Worm (Caenorhabditis elegans) whole organism, mixed stage, embryonic: ENCODE results near the gene nstp-8.

ENCODE experiments used
- M03D4.4 ChIP-seq: sonication (generic microtip); optimal IDR thresholded peaks from 2 replicates; lab custom pipeline; 2017; ENCODE audit warnings: mild to moderate bottlenecking, missing genetic modification characterization, missing compliant biosample characterization
- bed-3 ChIP-seq: fragments of 200-800 bp; sonication (Bioruptor generic); optimal IDR thresholded peaks from 3 replicates; lab custom pipeline; 2018; ENCODE audit warnings: mild to moderate bottlenecking, missing genetic modification characterization, moderate library complexity, missing compliant biosample characterization
- blmp-1 ChIP-seq: fragments of 150-350 bp; optimal IDR thresholded peaks from 2 replicates; lab custom pipeline; 2014; ENCODE audit warnings: missing biosample characterization, missing genetic modification characterization
- ceh-39 ChIP-seq: fragments of 150-350 bp; optimal IDR thresholded peaks from 2 replicates; lab custom pipeline; 2014; ENCODE audit warnings: missing biosample characterization, missing genetic modification characterization
- ceh-43 ChIP-seq: fragments of 200-800 bp; sonication (Bioruptor generic); optimal IDR thresholded peaks from 2 replicates; lab custom pipeline; 2018; ENCODE audit warnings: mild to moderate bottlenecking, missing genetic modification characterization, moderate library complexity, missing compliant biosample characterization
- ceh-83 ChIP-seq: fragments of 200-800 bp; sonication (Bioruptor generic); optimal IDR thresholded peaks from 2 replicates; lab custom pipeline; 2018; ENCODE audit warnings: mild to moderate bottlenecking, missing genetic modification characterization, missing compliant biosample characterization
- ces-1 ChIP-seq: fragments of 150-350 bp; optimal IDR thresholded peaks from 2 replicates; lab custom pipeline; 2014; ENCODE audit warnings: missing biosample characterization, missing genetic modification reagents, missing genetic modification characterization
- cnd-1 ChIP-seq: fragments of 200-800 bp; sonication (Bioruptor generic); optimal IDR thresholded peaks from 2 replicates; lab custom pipeline; 2018; ENCODE audit warnings: mild to moderate bottlenecking, missing genetic modification characterization, missing compliant biosample characterization
- drap-1 ChIP-seq: fragments of 200-800 bp; sonication (Bioruptor generic); optimal IDR thresholded peaks from 3 replicates; lab custom pipeline; 2018; ENCODE audit warnings: mild to moderate bottlenecking, missing genetic modification characterization, missing compliant biosample characterization
- elt-1 ChIP-seq: sonication (generic microtip); optimal IDR thresholded peaks from 2 replicates; lab custom pipeline; 2017; ENCODE audit warnings: missing genetic modification characterization, mild to moderate bottlenecking, missing compliant biosample characterization, antibody characterized with exemption, moderate library complexity, borderline replicate concordance; ENCODE audit not compliant: insufficient read depth
- flh-1 ChIP-seq: fragments of 200-800 bp; sonication (Bioruptor generic); optimal IDR thresholded peaks from 2 replicates; lab custom pipeline; 2018; ENCODE audit warnings: mild to moderate bottlenecking, missing genetic modification characterization, moderate library complexity, missing compliant biosample characterization
- ham-2 ChIP-seq: fragments of 200-800 bp; sonication (Bioruptor generic); optimal IDR thresholded peaks from 2 replicates; lab custom pipeline; 2018; ENCODE audit warnings: mild to moderate bottlenecking, missing genetic modification characterization, missing compliant biosample characterization
- lin-13 ChIP-seq: fragments of 150-350 bp; optimal IDR thresholded peaks from 2 replicates; lab custom pipeline; 2014; ENCODE audit warnings: missing biosample characterization, missing genetic modification characterization
- lin-32 ChIP-seq: fragments of 200-800 bp; sonication (Bioruptor generic); optimal IDR thresholded peaks from 2 replicates; lab custom pipeline; 2018; ENCODE audit warnings: mild to moderate bottlenecking, missing genetic modification characterization, missing compliant biosample characterization
- lsy-2 ChIP-seq: fragments of 150-350 bp; optimal IDR thresholded peaks from 2 replicates; lab custom pipeline; 2014; ENCODE audit warnings: missing biosample characterization, missing genetic modification characterization
- mab-5 ChIP-seq: fragments of 150-350 bp; optimal IDR thresholded peaks from 2 replicates; lab custom pipeline; 2014; ENCODE audit warnings: missing biosample characterization, missing genetic modification characterization
- mep-1 ChIP-seq: fragments of 150-350 bp; optimal IDR thresholded peaks from 2 replicates; lab custom pipeline; 2017; ENCODE audit warnings: missing biosample characterization, missing genetic modification reagents, missing genetic modification characterization, inconsistent platforms
- nhr-2 ChIP-seq: fragments of 150-350 bp; optimal IDR thresholded peaks from 2 replicates; lab custom pipeline; 2014; ENCODE audit warnings: missing biosample characterization, missing genetic modification characterization
- nhr-237 ChIP-seq: fragments of 150-350 bp; optimal IDR thresholded peaks from 2 replicates; lab custom pipeline; 2014; ENCODE audit warnings: missing biosample characterization, missing genetic modification characterization
- nhr-28 ChIP-seq: fragments of 150-350 bp; optimal IDR thresholded peaks from 2 replicates; lab custom pipeline; 2014; ENCODE audit warnings: missing biosample characterization, missing genetic modification characterization
- nhr-76 ChIP-seq: sonication (generic microtip); optimal IDR thresholded peaks from 2 replicates; lab custom pipeline; 2017; ENCODE audit warnings: missing biosample characterization, missing genetic modification characterization
- pha-4 ChIP-seq: fragments of 150-350 bp; optimal IDR thresholded peaks from 2 replicates; lab custom pipeline; 2018; ENCODE audit warnings: missing biosample characterization, missing genetic modification reagents, missing genetic modification characterization
- sem-2 ChIP-seq: fragments of 200-800 bp; sonication (Bioruptor generic); optimal IDR thresholded peaks from 2 replicates; lab custom pipeline; 2018; ENCODE audit warnings: mild to moderate bottlenecking, missing genetic modification characterization, missing compliant biosample characterization
- snpc-4 ChIP-seq: fragments of 150-350 bp; optimal IDR thresholded peaks from 2 replicates; lab custom pipeline; 2014; ENCODE audit warnings: missing biosample characterization, missing genetic modification characterization
- sptf-1 ChIP-seq: sonication (generic microtip); optimal IDR thresholded peaks from 2 replicates; lab custom pipeline; 2017; ENCODE audit warnings: mild to moderate bottlenecking, missing genetic modification characterization, moderate library complexity, missing compliant biosample characterization
- tbx-8 ChIP-seq: fragments of 200-800 bp; sonication (Bioruptor generic); optimal IDR thresholded peaks from 2 replicates; lab custom pipeline; 2018; ENCODE audit warnings: mild to moderate bottlenecking, missing genetic modification characterization, moderate library complexity, missing compliant biosample characterization
- unc-39 ChIP-seq: fragments of 150-350 bp; optimal IDR thresholded peaks from 2 replicates; lab custom pipeline; 2014; ENCODE audit warnings: missing biosample characterization, missing genetic modification characterization
- unc-62 ChIP-seq: fragments of 150-350 bp; optimal IDR thresholded peaks from 2 replicates; lab custom pipeline; 2014; ENCODE audit warnings: missing biosample characterization, missing genetic modification reagents, missing genetic modification characterization
- zip-8 ChIP-seq: fragments of 150-350 bp; optimal IDR thresholded peaks from 2 replicates; lab custom pipeline; 2014; ENCODE audit warnings: missing biosample characterization, missing genetic modification characterization
- ztf-11 ChIP-seq: fragments of 150-350 bp; optimal IDR thresholded peaks from 2 replicates; lab custom pipeline; 2014; ENCODE audit warnings: missing biosample characterization, missing genetic modification characterization

The nstp-8 gene

DNA sequence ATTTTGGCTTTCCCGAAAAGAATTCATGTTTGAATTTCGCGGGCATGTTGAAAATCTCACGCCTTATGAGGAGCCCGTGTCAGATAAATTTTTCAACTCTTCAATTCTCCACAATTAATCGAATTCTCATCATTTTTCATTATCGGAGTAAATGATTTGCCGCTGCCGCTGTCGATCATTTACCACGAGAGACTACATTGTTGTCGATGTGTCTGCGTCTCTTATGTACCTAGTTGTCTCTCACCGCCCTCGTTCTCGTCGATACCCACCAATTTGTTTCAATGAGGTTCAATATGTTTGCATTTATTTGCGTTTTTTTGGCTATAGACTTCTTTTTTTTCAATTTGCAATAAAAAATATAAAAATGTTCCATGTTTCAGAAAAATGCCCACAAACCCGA, 23.3 kb upstream of the nstp-8 start, which contains the start of gene nhr-13:
nhr-13 (plus strand) TSS at position 369 of the 400 bp plus-strand sequence.
- TF ChIP-seq tbx-8 (GFP tag; lab: Kevin White, UChicago) (no peak), M03D4.4 (no peak), nhr-76 (no peak), sem-2 (GFP tag; lab: Kevin White, UChicago) (no peak), blmp-1 (tag; lab: Kevin White, UChicago) (no peak), ztf-11 (tag; lab: Kevin White, UChicago) (no peak), ceh-43 (GFP tag; lab: Kevin White, UChicago) (no peak), cnd-1 (tag; lab: Kevin White, UChicago) (no peak), lsy-2 (no peak), unc-39 (no peak), lin-32 (no peak), flh-1 (GFP tag; lab: Kevin White, UChicago) (no peak)

ce11 chrV:2199594-2199993, 15.9 kb upstream of the nstp-8 start:
- TF ChIP-seq ztf-11 (tag; lab: Kevin White, UChicago) = no peak
- TF ChIP-seq nhr-28 (tag; lab: Kevin White, UChicago) = no peak
- TF ChIP-seq sptf-1 = no peak
- TF ChIP-seq M03D4.4 = no peak
- TF ChIP-seq bed-3 = no peak
- TF ChIP-seq ces-1 (GFP tag; lab: Kevin White, UChicago) = no peak
- TF ChIP-seq lin-13 (tag; lab: Kevin White, UChicago) = no peak
- TF ChIP-seq lsy-2 = no peak
- TF ChIP-seq unc-62 (GFP tag; lab: Kevin White, UChicago) = no peak

DNA sequence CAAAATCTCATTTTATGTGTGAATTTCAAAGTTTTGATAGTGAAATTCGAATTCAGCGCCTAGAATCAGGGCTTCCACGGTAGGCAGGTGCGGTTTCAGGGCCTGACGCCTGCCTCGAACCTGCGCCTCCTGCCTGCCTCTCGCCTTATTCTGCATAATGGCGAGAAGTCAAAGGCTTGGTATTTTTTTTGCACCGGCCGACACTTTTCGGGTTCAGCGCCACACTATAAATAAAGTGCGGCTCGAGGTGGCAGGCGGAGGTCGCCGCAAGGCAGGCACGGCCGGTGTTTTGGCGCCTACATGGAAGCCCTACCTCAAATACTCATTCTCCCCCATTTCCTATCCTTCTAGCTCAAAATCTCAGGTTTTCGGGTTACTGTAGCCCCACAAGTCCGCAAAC, 15.1 kb upstream of the nstp-8 start:
- TF ChIP-seq nhr-237 (tag; lab: Kevin White, UChicago) (no peak), M03D4.4 (no peak), lin-13 (tag; lab: Kevin White, UChicago) (no peak), nhr-76 (no peak), zip-8 (tag; lab: Kevin White, UChicago) (no peak), drap-1 (GFP tag; lab: Kevin White, UChicago) (no peak), sptf-1 (no peak), snpc-4 (tag; lab: Kevin White, UChicago) (no peak), ceh-39 (no peak), bed-3 (no peak), tbx-8 (GFP tag; lab: Kevin White, UChicago) (no peak), elt-1 (tag; lab: Kevin White, UChicago) (no peak), mep-1 (tag; lab: Kevin White, UChicago) (no peak), flh-1 (GFP tag; lab: Kevin White, UChicago) (no peak), ceh-83 (GFP tag; lab: Kevin White, UChicago) (no peak), nhr-28 (tag; lab: Kevin White, UChicago) (no peak), ces-1 (GFP tag; lab: Kevin White, UChicago) (no peak), ham-2 (no peak), ztf-11 (tag; lab: Kevin White, UChicago) (no peak), nhr-2 (no peak)

DNA sequence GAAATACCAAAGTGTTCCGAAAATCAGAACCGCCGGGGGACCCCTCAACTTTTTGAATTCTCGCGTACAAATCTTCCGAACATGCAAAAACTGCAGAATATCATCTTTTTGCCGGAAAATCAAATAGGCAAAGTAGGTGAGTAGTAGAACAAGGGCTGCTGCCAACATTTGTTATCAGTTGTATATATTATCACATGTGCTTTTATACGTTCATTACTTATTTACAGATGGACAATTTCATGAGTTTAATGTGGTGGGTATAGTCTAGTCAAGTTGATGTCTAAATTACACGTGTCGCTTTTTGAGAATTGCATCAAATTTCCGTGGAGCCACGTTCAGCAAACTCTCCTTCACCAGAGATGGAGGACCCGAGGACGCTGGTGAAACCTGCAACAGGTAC, 14.2 kb upstream of the nstp-8 start, which contains the start of gene cyp-32B1:
cyp-32B1 (minus strand) TSS at position 176 of the 400 bp plus-strand sequence.
- TF ChIP-seq nhr-28 (tag; lab: Kevin White, UChicago) (no peak), ceh-43 (GFP tag; lab: Kevin White, UChicago) (no peak), lsy-2 (no peak), lin-32 (no peak), elt-1 (tag; lab: Kevin White, UChicago) (no peak), ces-1 (GFP tag; lab: Kevin White, UChicago) (no peak), pha-4 (tag; lab: Kevin White, UChicago) (no peak), ztf-11 (tag; lab: Kevin White, UChicago) (no peak), zip-8 (tag; lab: Kevin White, UChicago) (no peak), ceh-39 (no peak), mab-5 (no peak), lin-13 (tag; lab: Kevin White, UChicago) (no peak), snpc-4 (tag; lab: Kevin White, UChicago) (no peak)

- TF ChIP-seq flh-1 (GFP tag; lab: Kevin White, UChicago) = no peak
- TF ChIP-seq sptf-1 = no peak
These were observed 11.4 kb upstream of the nstp-8 start, which contains the start of gene cyp-33C12 for ce11 chrV:2204080-2204479. TSS of gene cyp-33C12 (minus strand) at chrV:2204400.
